Worm (Caenorhabditis elegans): ENCODE results near the gene srh-135.

srh-135 gene

ce11 chrII:10192207-10192606, 34.7 kb downstream of the srh-135 start, which contains the start of gene R05H5.7:
Gene R05H5.7 (plus strand): TSS chrII:10192507.
- no peak for TF ChIP-seq ztf-23 (GFP tag; IDR thresholded peaks at IDR 0.05)
- TF ChIP-seq ztf-29 (GFP tag; IDR thresholded peaks at IDR 0.05), result no peak
- no peak for TF ChIP-seq tab-1 (GFP tag; IDR thresholded peaks at IDR 0.05)
- no peak for TF ChIP-seq flt-1 (GFP tag; IDR thresholded peaks at IDR 0.05)
- TF ChIP-seq klf-2 (GFP tag; conservative IDR thresholded peaks at IDR 0.05), result no peak
- no peak for TF ChIP-seq med-1 (GFP tag; optimal IDR thresholded peaks at IDR 0.05; ENCODE audit: insufficient read depth)
- TF ChIP-seq ref-1 (GFP tag; conservative IDR thresholded peaks at IDR 0.05), result no peak
- TF ChIP-seq cog-1 (tag; optimal IDR thresholded peaks at IDR 0.05), result no peak
- TF ChIP-seq T22C8.4 (GFP tag; IDR thresholded peaks at IDR 0.05), result no peak

- no peak for TF ChIP-seq ref-1 (GFP tag; conservative IDR thresholded peaks at IDR 0.05)
- no peak for TF ChIP-seq flt-1 (GFP tag; IDR thresholded peaks at IDR 0.05)
- no peak for TF ChIP-seq ztf-29 (GFP tag; IDR thresholded peaks at IDR 0.05)
- TF ChIP-seq T22C8.4 (GFP tag; IDR thresholded peaks at IDR 0.05), result no peak
- TF ChIP-seq med-1 (GFP tag; optimal IDR thresholded peaks at IDR 0.05; ENCODE audit: insufficient read depth), result no peak
- TF ChIP-seq klf-2 (GFP tag; conservative IDR thresholded peaks at IDR 0.05), result no peak
- TF ChIP-seq cog-1 (tag; optimal IDR thresholded peaks at IDR 0.05), result no peak
- no peak for TF ChIP-seq tab-1 (GFP tag; IDR thresholded peaks at IDR 0.05)
- TF ChIP-seq ztf-23 (GFP tag; IDR thresholded peaks at IDR 0.05), result no peak
Measured at ce11 chrII:10189369-10189768, 37.6 kb downstream of the srh-135 start, which contains the start of gene cdc-25.4. Gene cdc-25.4 (minus strand): TSS chrII:10189469.

ce11 chrII:10187808-10188207, 39.1 kb downstream of the srh-135 start, which contains the start of gene srd-2:
Gene srd-2 (minus strand): TSS chrII:10187908.
- no peak for TF ChIP-seq tab-1 (GFP tag; IDR thresholded peaks at IDR 0.05)
- no peak for TF ChIP-seq med-1 (GFP tag; optimal IDR thresholded peaks at IDR 0.05; ENCODE audit: insufficient read depth)
- no peak for TF ChIP-seq ztf-23 (GFP tag; IDR thresholded peaks at IDR 0.05)
- no peak for TF ChIP-seq klf-2 (GFP tag; conservative IDR thresholded peaks at IDR 0.05)
- TF ChIP-seq ztf-29 (GFP tag; IDR thresholded peaks at IDR 0.05), result no peak
- no peak for TF ChIP-seq flt-1 (GFP tag; IDR thresholded peaks at IDR 0.05)
- TF ChIP-seq T22C8.4 (GFP tag; IDR thresholded peaks at IDR 0.05), result no peak

ce11 chrII:10182634-10183033, 44.3 kb downstream of the srh-135 start, which contains the start of gene srd-1:
Gene srd-1 (minus strand): TSS chrII:10182734.
- TF ChIP-seq ztf-23 (GFP tag; IDR thresholded peaks at IDR 0.05), result no peak
- TF ChIP-seq flt-1 (GFP tag; IDR thresholded peaks at IDR 0.05), result no peak
- TF ChIP-seq T22C8.4 (GFP tag; IDR thresholded peaks at IDR 0.05), result no peak
- no peak for TF ChIP-seq ztf-29 (GFP tag; IDR thresholded peaks at IDR 0.05)
- TF ChIP-seq cog-1 (tag; optimal IDR thresholded peaks at IDR 0.05), result no peak
- TF ChIP-seq klf-2 (GFP tag; conservative IDR thresholded peaks at IDR 0.05), result no peak
- TF ChIP-seq tab-1 (GFP tag; IDR thresholded peaks at IDR 0.05), result no peak
- no peak for TF ChIP-seq ref-1 (GFP tag; conservative IDR thresholded peaks at IDR 0.05)
- TF ChIP-seq med-1 (GFP tag; optimal IDR thresholded peaks at IDR 0.05; ENCODE audit: insufficient read depth), result no peak
